Worm (Caenorhabditis elegans): Measurements from ENCODE around the gene tag-275.

DNA sequence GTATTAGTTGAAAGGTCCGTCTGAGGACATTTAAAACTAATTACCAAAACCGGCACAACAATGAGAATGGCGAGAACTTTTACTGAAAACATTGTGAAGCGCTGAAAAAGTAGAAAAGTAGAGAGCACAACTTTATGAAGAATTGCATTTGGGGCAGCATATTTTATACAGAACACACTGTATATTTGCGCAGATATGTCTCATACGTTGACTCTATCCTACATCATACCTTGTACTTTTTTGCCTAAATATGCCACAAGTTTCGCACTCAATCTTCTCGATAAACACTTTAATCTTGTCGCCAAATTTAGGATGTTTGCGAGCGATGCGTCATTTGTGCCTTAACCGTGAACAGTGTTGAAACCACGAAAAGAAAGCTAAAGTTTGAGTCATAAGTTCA, 47.1 kb downstream of the tag-275 start, which contains the start of gene C15H9.11:
- no peak for TF ChIP-seq unc-30 (tag; optimal IDR thresholded peaks at IDR 0.05)
- no peak for TF ChIP-seq mab-9 (GFP tag; IDR thresholded peaks at IDR 0.05)
- no peak for TF ChIP-seq pqm-1 (tag; optimal IDR thresholded peaks at IDR 0.05)
- TF ChIP-seq fkh-10 (GFP tag; optimal IDR thresholded peaks at IDR 0.05), result no peak
- no peak for TF ChIP-seq jun-1 (tag; optimal IDR thresholded peaks at IDR 0.05)
- no peak for TF ChIP-seq elt-2 (tag; optimal IDR thresholded peaks at IDR 0.05)
- TF ChIP-seq lir-3 (tag; optimal IDR thresholded peaks at IDR 0.05; ENCODE audit: poor library complexity), result no peak
- TF ChIP-seq fkh-8 (tag; optimal IDR thresholded peaks at IDR 0.05), result no peak
- no peak for TF ChIP-seq lin-39 (tag; optimal IDR thresholded peaks at IDR 0.05)
- TF ChIP-seq ztf-11 (tag; optimal IDR thresholded peaks at IDR 0.05), result no peak
- no peak for TF ChIP-seq nhr-11 (tag; optimal IDR thresholded peaks at IDR 0.05)
- no peak for TF ChIP-seq snpc-4 (tag; optimal IDR thresholded peaks at IDR 0.05)
- TF ChIP-seq elt-3 (tag; optimal IDR thresholded peaks at IDR 0.05), result no peak
